Worm (Caenorhabditis elegans): ENCODE data around the gene aff-1.

DNA sequence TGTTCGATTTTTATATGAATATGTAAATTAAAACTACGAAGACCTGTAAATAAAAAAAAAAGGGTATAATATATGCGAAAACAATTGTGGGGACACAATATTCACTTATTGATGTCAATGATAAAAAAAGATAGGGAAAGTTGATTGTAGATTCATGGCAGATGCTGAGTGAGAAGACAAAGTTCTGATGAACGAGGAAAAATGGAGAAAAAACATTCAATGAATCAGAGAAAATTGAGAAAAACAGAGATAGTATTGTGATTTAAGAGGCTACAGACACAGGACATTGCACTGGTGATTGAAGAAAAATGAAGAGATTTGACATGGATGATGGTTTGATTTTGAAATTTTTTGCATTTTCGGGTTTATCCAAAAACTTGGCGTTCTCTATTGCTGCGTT lies 45.1 kb upstream of the aff-1 start:
- no peak for TF ChIP-seq nfya-1 (tag; optimal IDR thresholded peaks at IDR 0.05; ENCODE audit: insufficient read depth)
- TF ChIP-seq aly-2 (tag; optimal IDR thresholded peaks at IDR 0.05): no peak
- TF ChIP-seq lin-39 (tag; optimal IDR thresholded peaks at IDR 0.05): no peak
- TF ChIP-seq pha-4 (tag; optimal IDR thresholded peaks at IDR 0.05): no peak
- TF ChIP-seq nhr-12 (tag; optimal IDR thresholded peaks at IDR 0.05): no peak
- TF ChIP-seq unc-62 (GFP tag; optimal IDR thresholded peaks at IDR 0.05): no peak

All from whole organism, L3 larva.